Worm (Caenorhabditis elegans) whole organism, L1 larva: Measurements from ENCODE around the gene Y41D4B.4.

ENCODE experiments used
- C04F5.9 ChIP-seq: sonication (generic microtip); optimal IDR thresholded peaks from 2 replicates; lab custom pipeline; 2016; ENCODE audit warnings: missing genetic modification characterization, missing compliant biosample characterization
- C16A3.4 ChIP-seq: fragments of 150-350 bp; optimal IDR thresholded peaks from 2 replicates; lab custom pipeline; 2014; ENCODE audit warnings: missing biosample characterization, missing genetic modification characterization
- Y116A8C.19 ChIP-seq: sonication (generic microtip); optimal IDR thresholded peaks from 2 replicates; lab custom pipeline; 2016; ENCODE audit warnings: missing compliant biosample characterization, missing genetic modification characterization, borderline replicate concordance
- aha-1 ChIP-seq: fragments of 150-350 bp; optimal IDR thresholded peaks from 2 replicates; lab custom pipeline; 2014; ENCODE audit warnings: missing biosample characterization, missing genetic modification characterization
- ama-1 ChIP-seq: fragments of 150-350 bp; optimal IDR thresholded peaks from 2 replicates; lab custom pipeline; 2014
- ceh-63 ChIP-seq: fragments of 200-800 bp; sonication (Bioruptor generic); optimal IDR thresholded peaks from 2 replicates; lab custom pipeline; 2018; ENCODE audit warnings: mild to moderate bottlenecking, missing genetic modification characterization, missing compliant biosample characterization
- ceh-88 ChIP-seq: fragments of 200-800 bp; sonication (Bioruptor generic); IDR thresholded peaks from 2 replicates; pipeline ENCODE4 v1.3.6; 2022; ENCODE audit warnings: missing genetic modification characterization, missing compliant biosample characterization
- ces-1 ChIP-seq: fragments of 150-350 bp; optimal IDR thresholded peaks from 2 replicates; lab custom pipeline; 2014; ENCODE audit warnings: missing biosample characterization, missing genetic modification reagents, missing genetic modification characterization
- dsc-1 ChIP-seq: sonication (generic microtip); optimal IDR thresholded peaks from 2 replicates; lab custom pipeline; 2016; ENCODE audit warnings: mild to moderate bottlenecking, missing genetic modification characterization, missing compliant biosample characterization
- efl-1 ChIP-seq, 4 experiments: fragments of 150-350 bp; optimal IDR thresholded peaks in 3 of 4; peaks in 1 of 4; 1 replicate in 1 of 4; 2 replicates in 3 of 4; lab custom pipeline; 2014; ENCODE audit warnings: missing biosample characterization in 2 of 4, missing genetic modification characterization in 2 of 4, missing genetic modification reagents in 2 of 4
- egl-13 ChIP-seq: sonication (generic microtip); optimal IDR thresholded peaks from 2 replicates; lab custom pipeline; 2016; ENCODE audit warnings: missing genotype, missing genetic modification reagents, missing genetic modification characterization, missing compliant biosample characterization
- egl-27 ChIP-seq, 2 experiments: fragments of 150-350 bp in 1 of 2; sonication (generic microtip); optimal IDR thresholded peaks; 3 replicates each; lab custom pipeline; 2017 to 2018; ENCODE audit warnings: missing biosample characterization in 2 of 2, missing genetic modification characterization in 2 of 2, missing genetic modification reagents in 2 of 2
- elt-3 ChIP-seq, 6 experiments: fragments of 150-350 bp in 1 of 6; sonication (generic microtip); optimal IDR thresholded peaks; 2 replicates each; lab custom pipeline; 2017 to 2018; ENCODE audit warnings: missing biosample characterization in 6 of 6, missing genetic modification characterization in 6 of 6, inconsistent platforms in 1 of 6
- fkh-10 ChIP-seq: sonication (generic microtip); optimal IDR thresholded peaks from 2 replicates; lab custom pipeline; 2017; ENCODE audit warnings: missing biosample characterization, missing genetic modification reagents, missing genetic modification characterization
- fkh-4 ChIP-seq: sonication (generic microtip); optimal IDR thresholded peaks from 2 replicates; lab custom pipeline; 2016; ENCODE audit warnings: missing compliant biosample characterization, missing genetic modification characterization, borderline replicate concordance
- fkh-8 ChIP-seq: sonication (generic microtip); optimal IDR thresholded peaks from 2 replicates; lab custom pipeline; 2016; ENCODE audit warnings: mild to moderate bottlenecking, missing genetic modification characterization, missing compliant biosample characterization
- fos-1 ChIP-seq: fragments of 150-350 bp; optimal IDR thresholded peaks from 2 replicates; lab custom pipeline; 2014; ENCODE audit warnings: missing biosample characterization, missing genetic modification characterization
- grh-1 ChIP-seq: fragments of 200-800 bp; sonication (Bioruptor generic); IDR thresholded peaks from 2 replicates; pipeline ENCODE4 v1.3.6; 2022; ENCODE audit warnings: missing genetic modification reagents, missing genetic modification characterization, missing compliant biosample characterization
- hlh-17 ChIP-seq: fragments of 200-800 bp; sonication (Bioruptor generic); optimal IDR thresholded peaks from 2 replicates; lab custom pipeline; 2018; ENCODE audit warnings: missing genetic modification characterization, mild to moderate bottlenecking, missing compliant biosample characterization, moderate library complexity, borderline replicate concordance
- hlh-4 ChIP-seq: sonication (generic microtip); optimal IDR thresholded peaks from 2 replicates; lab custom pipeline; 2016; ENCODE audit warnings: mild to moderate bottlenecking, missing genetic modification characterization, missing compliant biosample characterization
- hpl-2 ChIP-seq: fragments of 150-350 bp; optimal IDR thresholded peaks from 2 replicates; lab custom pipeline; 2014; ENCODE audit warnings: missing biosample characterization, missing genetic modification reagents, missing genetic modification characterization
- isw-1 ChIP-seq: fragments of 200-800 bp; sonication (Bioruptor generic); IDR thresholded peaks from 2 replicates; pipeline ENCODE4 v1.3.6; 2022; ENCODE audit warnings: missing genetic modification characterization, missing compliant biosample characterization
- lin-13 ChIP-seq: fragments of 150-350 bp; optimal IDR thresholded peaks from 2 replicates; lab custom pipeline; 2014; ENCODE audit warnings: missing biosample characterization, missing genetic modification reagents, missing genetic modification characterization
- lin-15B ChIP-seq: fragments of 150-350 bp; sonication (generic microtip); optimal IDR thresholded peaks from 3 replicates; lab custom pipeline; 2014; ENCODE audit warnings: missing biosample characterization, missing genetic modification characterization
- lin-35 ChIP-seq, 2 experiments: fragments of 150-350 bp; optimal IDR thresholded peaks; 2 replicates each; lab custom pipeline; 2014; ENCODE audit warnings: missing biosample characterization in 2 of 2, missing genetic modification characterization in 2 of 2, missing genetic modification reagents in 2 of 2
- lin-39 ChIP-seq: fragments of 150-350 bp; optimal IDR thresholded peaks from 2 replicates; lab custom pipeline; 2014; ENCODE audit warnings: missing biosample characterization, missing genetic modification reagents, missing genetic modification characterization
- lir-3 ChIP-seq: sonication (generic microtip); optimal IDR thresholded peaks from 2 replicates; lab custom pipeline; 2016; ENCODE audit warnings: mild to moderate bottlenecking, missing genetic modification characterization, moderate library complexity, missing compliant biosample characterization; ENCODE audit not compliant: poor library complexity
- lsy-2 ChIP-seq, 2 experiments: fragments of 150-350 bp; optimal IDR thresholded peaks; 2 replicates each; lab custom pipeline; 2014; ENCODE audit warnings: missing biosample characterization in 2 of 2, missing genetic modification characterization in 2 of 2
- mef-2 ChIP-seq: fragments of 150-350 bp; optimal IDR thresholded peaks from 2 replicates; lab custom pipeline; 2014; ENCODE audit warnings: missing biosample characterization, missing genetic modification characterization
- nhr-11 ChIP-seq: fragments of 150-350 bp; optimal IDR thresholded peaks from 2 replicates; lab custom pipeline; 2014; ENCODE audit warnings: missing biosample characterization, missing genetic modification characterization
- nhr-19 ChIP-seq: fragments of 200-800 bp; sonication (Bioruptor generic); conservative IDR thresholded peaks from 2 replicates; pipeline ENCODE4 v1.3.6; 2022; ENCODE audit warnings: missing genetic modification characterization, missing compliant biosample characterization
- nhr-20 ChIP-seq: sonication (generic microtip); optimal IDR thresholded peaks from 2 replicates; lab custom pipeline; 2016; ENCODE audit warnings: mild to moderate bottlenecking, missing genetic modification characterization, missing compliant biosample characterization
- nhr-237 ChIP-seq: fragments of 150-350 bp; optimal IDR thresholded peaks from 2 replicates; lab custom pipeline; 2014; ENCODE audit warnings: missing biosample characterization, missing genetic modification characterization
- nhr-28 ChIP-seq: fragments of 150-350 bp; optimal IDR thresholded peaks from 2 replicates; lab custom pipeline; 2014; ENCODE audit warnings: missing biosample characterization, missing genetic modification characterization
- nhr-47 ChIP-seq: sonication (generic microtip); optimal IDR thresholded peaks from 2 replicates; lab custom pipeline; 2016; ENCODE audit warnings: mild to moderate bottlenecking, missing genetic modification characterization, moderate library complexity, missing compliant biosample characterization
- nhr-71 ChIP-seq: sonication (generic microtip); optimal IDR thresholded peaks from 2 replicates; lab custom pipeline; 2016; ENCODE audit warnings: mild to moderate bottlenecking, missing genetic modification characterization, moderate library complexity, missing compliant biosample characterization
- nhr-84 ChIP-seq: sonication (generic microtip); optimal IDR thresholded peaks from 2 replicates; lab custom pipeline; 2017; ENCODE audit warnings: missing biosample characterization, missing genetic modification characterization
- nhr-85 ChIP-seq: sonication (generic microtip); peaks from one replicate; lab custom pipeline; 2016; ENCODE audit warnings: missing genetic modification characterization, inconsistent platforms, missing compliant biosample characterization
- pag-3 ChIP-seq: sonication (generic microtip); optimal IDR thresholded peaks from 2 replicates; lab custom pipeline; 2017; ENCODE audit warnings: missing genetic modification characterization, mild to moderate bottlenecking, missing compliant biosample characterization, antibody characterized with exemption, borderline replicate concordance; ENCODE audit not compliant: insufficient read depth
- pax-3 ChIP-seq: fragments of 200-800 bp; sonication (Bioruptor generic); optimal IDR thresholded peaks from 2 replicates; lab custom pipeline; 2018; ENCODE audit warnings: mild to moderate bottlenecking, missing genetic modification characterization, moderate library complexity, missing compliant biosample characterization
- skn-1 ChIP-seq: fragments of 150-350 bp; optimal IDR thresholded peaks from 2 replicates; lab custom pipeline; 2014; ENCODE audit warnings: missing biosample characterization, missing genetic modification characterization
- snpc-4 ChIP-seq: fragments of 150-350 bp; optimal IDR thresholded peaks from 2 replicates; lab custom pipeline; 2014; ENCODE audit warnings: missing biosample characterization, missing genetic modification characterization
- tbx-2 ChIP-seq: sonication (generic microtip); optimal IDR thresholded peaks from 2 replicates; lab custom pipeline; 2016; ENCODE audit warnings: missing genetic modification characterization, missing compliant biosample characterization
- unc-130 ChIP-seq: fragments of 150-350 bp; optimal IDR thresholded peaks from 2 replicates; lab custom pipeline; 2017; ENCODE audit warnings: missing biosample characterization, missing genetic modification characterization, inconsistent platforms
- unc-62 ChIP-seq: fragments of 150-350 bp; optimal IDR thresholded peaks from 2 replicates; lab custom pipeline; 2014; ENCODE audit warnings: missing biosample characterization, missing genetic modification reagents, missing genetic modification characterization
- unc-86 ChIP-seq: sonication (generic microtip); optimal IDR thresholded peaks from 2 replicates; lab custom pipeline; 2016; ENCODE audit warnings: missing genetic modification characterization, missing compliant biosample characterization
- unc-98 ChIP-seq: fragments of 200-800 bp; sonication (Bioruptor generic); IDR thresholded peaks from 2 replicates; pipeline ENCODE4 v1.3.6; 2022; ENCODE audit warnings: missing genetic modification characterization, missing compliant biosample characterization
- vab-15 ChIP-seq: sonication (generic microtip); optimal IDR thresholded peaks from 2 replicates; lab custom pipeline; 2017; ENCODE audit warnings: missing genotype, mild to moderate bottlenecking, missing genetic modification characterization, missing compliant biosample characterization
- zag-1 ChIP-seq: fragments of 150-350 bp; optimal IDR thresholded peaks from 2 replicates; lab custom pipeline; 2014; ENCODE audit warnings: missing biosample characterization, missing genetic modification characterization
- zip-4 ChIP-seq: fragments of 200-800 bp; sonication (Bioruptor generic); optimal IDR thresholded peaks from 2 replicates; lab custom pipeline; 2018; ENCODE audit warnings: mild to moderate bottlenecking, missing genetic modification characterization, moderate library complexity, missing compliant biosample characterization
- ztf-4 ChIP-seq: fragments of 150-350 bp; optimal IDR thresholded peaks from 2 replicates; lab custom pipeline; 2014; ENCODE audit warnings: missing biosample characterization, missing genetic modification characterization

Gene Y41D4B.4

DNA sequence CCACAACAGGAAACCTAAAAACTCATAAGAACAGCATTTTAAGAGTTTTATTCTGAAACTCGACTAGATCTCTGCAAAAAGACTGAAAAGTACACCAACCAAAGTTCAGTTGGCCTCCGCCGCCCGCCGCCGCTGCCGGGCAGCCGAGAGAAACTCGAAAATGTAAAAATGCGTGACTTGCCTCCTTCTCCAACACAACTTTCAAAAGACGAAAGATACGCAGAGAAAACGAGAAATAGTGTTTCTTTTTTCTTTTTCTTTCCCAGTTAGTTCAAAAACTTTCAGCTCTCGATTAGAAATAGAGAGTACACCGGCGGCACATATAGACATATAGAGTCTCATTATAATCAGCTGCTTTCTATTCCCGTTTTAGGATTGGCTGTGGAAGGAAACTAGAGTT, 10.1 kb upstream of the Y41D4B.4 start (continued):
- TF ChIP-seq lin-35 (GFP tag; optimal IDR thresholded peaks at IDR 0.05; lab: Kevin White, UChicago) (peak; percentile 22 to 49), nhr-28 (no peak), ama-1 (lab: Kevin White, UChicago) (no peak)
- TF ChIP-seq, all 84 proteins: peak for 20

- peak; percentile 18 for TF ChIP-seq C16A3.4 (tag; lab: Kevin White, UChicago)
- TF ChIP-seq isw-1 (GFP tag; lab: Robert Waterston, UW) = no peak
- TF ChIP-seq hpl-2 (GFP tag; lab: Kevin White, UChicago) = no peak
- TF ChIP-seq nhr-19 (GFP tag; lab: Robert Waterston, UW) = no peak
- TF ChIP-seq zag-1 (tag; lab: Kevin White, UChicago) = no peak
- peak; percentile 65 for TF ChIP-seq fos-1 (tag; lab: Kevin White, UChicago)
- TF ChIP-seq ztf-4 (tag; lab: Kevin White, UChicago) = no peak
- TF ChIP-seq lsy-2 (tag; optimal IDR thresholded peaks at IDR 0.05; lab: Kevin White, UChicago) = peak; percentile 17 to 65
- TF ChIP-seq unc-62 = no peak
- no peak for TF ChIP-seq hlh-17
- no peak for TF ChIP-seq lin-15B (tag; lab: Kevin White, UChicago)
- peak; percentile 37 for TF ChIP-seq nhr-237
- TF ChIP-seq lir-3 (tag; lab: Kevin White, UChicago) = peak; percentile 16
- TF ChIP-seq nhr-20 (tag; lab: Kevin White, UChicago) = peak; percentile 66
- no peak for TF ChIP-seq lin-13
- peak in 1 of 2 experiments; percentile 9 for TF ChIP-seq efl-1 (optimal IDR thresholded peaks at IDR 0.05; lab: Kevin White, UChicago)
- peak in 1 of 2 experiments; percentile 81 for TF ChIP-seq efl-1 (GFP tag; optimal IDR thresholded peaks at IDR 0.05 in 1 of 2; lab: Kevin White, UChicago)
- peak; percentile 14 for TF ChIP-seq skn-1 (tag; lab: Kevin White, UChicago)
- TF ChIP-seq elt-3 (tag; optimal IDR thresholded peaks at IDR 0.05; lab: Kevin White, UChicago) = peak in 2 of 6 experiments; percentile 31 to 75
- no peak for TF ChIP-seq lin-39 (tag; lab: Kevin White, UChicago)
- TF ChIP-seq nhr-11 = no peak
- no peak for TF ChIP-seq Y116A8C.19
- TF ChIP-seq aha-1 (tag; lab: Kevin White, UChicago) = no peak
- TF ChIP-seq tbx-2 = peak; percentile 11
- TF ChIP-seq hlh-4 (tag; lab: Kevin White, UChicago) = no peak
- TF ChIP-seq egl-27 (tag; optimal IDR thresholded peaks at IDR 0.05; lab: Kevin White, UChicago) = no peak
- no peak for TF ChIP-seq dsc-1 (tag; lab: Kevin White, UChicago)
- no peak for TF ChIP-seq unc-86 (tag; lab: Kevin White, UChicago)
- no peak for TF ChIP-seq fkh-4 (tag; lab: Kevin White, UChicago)
- no peak for TF ChIP-seq unc-98 (GFP tag; lab: Robert Waterston, UW)
- TF ChIP-seq unc-130 (tag; lab: Kevin White, UChicago) = no peak
- TF ChIP-seq zip-4 = no peak
- TF ChIP-seq vab-15 (tag; lab: Kevin White, UChicago) = no peak
- TF ChIP-seq nhr-47 (tag; lab: Kevin White, UChicago) = peak; percentile 24
- no peak for TF ChIP-seq fkh-8 (tag; lab: Kevin White, UChicago)
- TF ChIP-seq mef-2 (tag; lab: Kevin White, UChicago) = no peak
- peak; percentile 54 for TF ChIP-seq nhr-71 (tag; lab: Kevin White, UChicago)
- no peak for TF ChIP-seq pag-3
- no peak for TF ChIP-seq snpc-4 (tag; lab: Kevin White, UChicago)
- TF ChIP-seq ces-1 (GFP tag; lab: Kevin White, UChicago) = no peak
- TF ChIP-seq nhr-85 = peak; percentile 77
- no peak for TF ChIP-seq C04F5.9 (tag; lab: Kevin White, UChicago)
- no peak for TF ChIP-seq egl-13 (tag; lab: Kevin White, UChicago)
- no peak for TF ChIP-seq nhr-84 (tag; lab: Kevin White, UChicago)
- TF ChIP-seq grh-1 (GFP tag; lab: Robert Waterston, UW) = no peak; the same call in 1 of the 2 replicates
- no peak for TF ChIP-seq fkh-10 (GFP tag; lab: Kevin White, UChicago)
- no peak for TF ChIP-seq ceh-63 (GFP tag; lab: Kevin White, UChicago)
- no peak for TF ChIP-seq pax-3 (tag; lab: Kevin White, UChicago)
- no peak for TF ChIP-seq ceh-88 (GFP tag; lab: Robert Waterston, UW)
Measured at ce11 chrIV:1655312-1655711, 4.6 kb upstream of the Y41D4B.4 start.
